Fruit fly (Drosophila melanogaster) whole organism, embryonic: ENCODE measurements around the gene amos.

Experiments used
- CG16815 ChIP-seq: fragments of 200-800 bp; sonication (Bioruptor generic); optimal IDR thresholded peaks from 3 replicates; lab custom pipeline; 2017; ENCODE audit warnings: missing biosample characterization, mild to moderate bottlenecking, missing genetic modification characterization
- CG17802 ChIP-seq: fragments of 200-800 bp; sonication (Bioruptor generic); optimal IDR thresholded peaks from 2 replicates; lab custom pipeline; 2018; ENCODE audit warnings: missing biosample characterization, mild to moderate bottlenecking, missing genetic modification characterization, moderate library complexity
- CG18262 ChIP-seq: fragments of 200-800 bp; optimal IDR thresholded peaks from 3 replicates; lab custom pipeline; 2019; ENCODE audit warnings: missing biosample characterization, mild to moderate bottlenecking, missing genetic modification characterization, moderate library complexity
- CG7357 ChIP-seq: fragments of 200-800 bp; sonication (Bioruptor generic); IDR thresholded peaks from 3 replicates; pipeline ENCODE4 v1.3.6; 2022; ENCODE audit warnings: missing biosample characterization, missing genetic modification characterization
- D19B ChIP-seq: fragments of 200-800 bp; sonication (Bioruptor generic); optimal IDR thresholded peaks from 2 replicates; lab custom pipeline; 2017; ENCODE audit warnings: missing biosample characterization, mild to moderate bottlenecking, missing genetic modification characterization
- Doc3 ChIP-seq: fragments of 200-800 bp; sonication (Bioruptor generic); IDR thresholded peaks from 3 replicates; pipeline ENCODE4 v1.3.6; 2022; ENCODE audit warnings: missing biosample characterization, missing genetic modification characterization; ENCODE audit not compliant: partially characterized antibody
- Hr39 ChIP-seq: fragments of >200 bp; optimal IDR thresholded peaks from 2 replicates; lab custom pipeline; 2017
- Trl ChIP-seq, 3 experiments: fragments of >200 bp in 2 of 3; fragments of 200-800 bp in 1 of 3; sonication (Bioruptor generic) in 1 of 3; optimal IDR thresholded peaks; 2 replicates in 1 of 3; 3 replicates in 2 of 3; lab custom pipeline; 2016 to 2017; ENCODE audit warnings: missing biosample characterization in 1 of 3, missing genetic modification characterization in 1 of 3
- ase ChIP-seq: fragments of 200-800 bp; sonication (Bioruptor generic); IDR thresholded peaks from 3 replicates; pipeline ENCODE4 v1.3.6; 2022; ENCODE audit warnings: missing biosample characterization, missing genetic modification characterization
- az2 ChIP-seq: fragments of 200-800 bp; sonication (Bioruptor generic); optimal IDR thresholded peaks from 3 replicates; lab custom pipeline; 2016; ENCODE audit warnings: missing biosample characterization, missing genetic modification characterization

DNA sequence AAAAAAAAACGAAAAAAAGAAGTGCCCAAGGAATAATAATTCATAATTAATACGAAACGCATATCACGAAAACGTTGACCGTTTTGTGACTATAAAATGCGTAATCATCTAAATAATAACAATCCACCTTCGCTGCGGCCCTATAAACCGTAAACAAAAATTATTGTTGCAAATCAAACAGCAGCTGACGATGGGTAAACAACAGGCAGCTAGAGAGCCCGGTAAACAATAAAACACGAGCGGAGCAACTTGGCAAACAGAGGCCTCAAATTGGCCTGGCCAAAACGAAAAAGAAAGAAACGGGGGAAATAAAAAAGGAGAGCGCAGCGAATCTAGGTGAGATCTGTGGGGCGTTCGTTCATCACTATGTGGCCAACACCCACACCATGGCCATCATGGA lies 29.2 kb downstream of the amos start:
- TF ChIP-seq az2 (no peak), Trl (optimal IDR thresholded peaks at IDR 0.05; lab: Kevin White, UChicago) (no peak), Trl (GFP tag; optimal IDR thresholded peaks at IDR 0.05; lab: Kevin White, UChicago) (peak; percentile 62), Hr39 (lab: Kevin White, UChicago) (no peak), CG17802 (tag; lab: Kevin White, UChicago) (no peak), CG18262 (tag; lab: Kevin White, UChicago) (no peak), CG16815 (GFP tag; lab: Kevin White, UChicago) (no peak), CG7357 (GFP tag; lab: Robert Waterston, UW) (no peak), D19B (GFP tag; lab: Kevin White, UChicago) (peak; percentile 26), Doc3 (GFP tag; lab: Robert Waterston, UW) (no peak), ase (GFP tag; lab: Robert Waterston, UW) (no peak)
